Fruit fly (Drosophila melanogaster) Kc167 (cell line): ENCODE data around the gene CG15293.

Source experiments
- Sin3A ChIP-seq: fragments of >200 bp; optimal IDR thresholded peaks from 2 replicates; lab custom pipeline; 2018; ENCODE audit warnings: missing external identifiers
- h ChIP-seq: fragments of >200 bp; optimal IDR thresholded peaks from 3 replicates; lab custom pipeline; 2018; ENCODE audit warnings: missing external identifiers
- psq ChIP-seq: fragments of >200 bp; optimal IDR thresholded peaks from 2 replicates; lab custom pipeline; 2017; ENCODE audit warnings: missing external identifiers

DNA sequence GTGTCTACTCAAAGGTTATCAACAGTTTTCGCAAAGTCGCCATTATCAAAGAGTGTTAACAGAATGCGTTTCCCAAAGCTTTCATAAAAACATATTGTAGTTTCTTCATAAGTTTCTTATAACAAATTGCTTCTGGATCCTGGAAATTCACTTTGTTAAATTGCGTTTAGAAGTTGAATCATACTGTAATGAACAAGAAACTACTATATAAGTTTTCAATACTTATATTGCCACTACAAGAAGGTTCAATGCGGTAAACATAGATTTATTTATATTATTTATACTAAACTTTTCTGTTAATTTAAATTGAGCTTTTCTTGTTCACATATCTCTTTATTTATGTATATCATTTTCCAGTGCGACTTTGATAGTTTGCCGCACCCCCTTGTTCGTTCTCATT, at the start of gene CG15293:
- TF ChIP-seq psq (lab: Kevin White, UChicago) = no peak
- TF ChIP-seq Sin3A = no peak
- TF ChIP-seq h (lab: Kevin White, UChicago) = no peak
